Fruit fly (Drosophila melanogaster) whole organism, embryonic: Measurements from ENCODE around the gene pav.
A peak's percentile ranks its signal among the peaks of the same experiment; 100 is the strongest.

Experiments used
- CG32767 ChIP-seq: fragments of 200-800 bp; sonication (Bioruptor generic); IDR thresholded peaks from 2 replicates; pipeline ENCODE4 v1.3.6; 2022; ENCODE audit warnings: missing biosample characterization, missing genetic modification characterization
- CG43689 ChIP-seq: fragments of 200-800 bp; sonication (Bioruptor generic); IDR thresholded peaks from 2 replicates; pipeline ENCODE4 v1.3.6; 2022; ENCODE audit warnings: missing biosample characterization, missing genetic modification characterization
- CG7928 ChIP-seq: fragments of 200-800 bp; sonication (Bioruptor generic); optimal IDR thresholded peaks from 2 replicates; lab custom pipeline; 2017; ENCODE audit warnings: missing biosample characterization, mild to moderate bottlenecking, missing genetic modification characterization
- CG8388 ChIP-seq: fragments of 200-800 bp; sonication (Bioruptor generic); optimal IDR thresholded peaks from 2 replicates; lab custom pipeline; 2019; ENCODE audit warnings: missing biosample characterization, mild to moderate bottlenecking, missing genetic modification characterization, moderate library complexity
- CoRest ChIP-seq: fragments of 200-800 bp; sonication (Bioruptor generic); optimal IDR thresholded peaks from 3 replicates; lab custom pipeline; 2018; ENCODE audit warnings: missing biosample characterization, mild to moderate bottlenecking, missing genetic modification characterization, moderate library complexity
- Deaf1 ChIP-seq: fragments of 200-800 bp; optimal IDR thresholded peaks from 3 replicates; lab custom pipeline; 2019; ENCODE audit warnings: missing biosample characterization, mild to moderate bottlenecking, missing genetic modification characterization, moderate library complexity
- Dfd ChIP-seq, 2 experiments: fragments of >200 bp; optimal IDR thresholded peaks; 2 replicates each; lab custom pipeline; 2017; ENCODE audit warnings: missing biosample characterization in 2 of 2, missing genetic modification characterization in 2 of 2
- Dll ChIP-seq: fragments of 200-800 bp; sonication (Bioruptor generic); IDR thresholded peaks from 4 replicates; pipeline ENCODE4 v1.3.6; 2022; ENCODE audit warnings: missing biosample characterization, missing genetic modification characterization; ENCODE audit not compliant: partially characterized antibody
- NC2α ChIP-seq: fragments of 200-800 bp; sonication (Bioruptor generic); optimal IDR thresholded peaks from 2 replicates; lab custom pipeline; 2016; ENCODE audit warnings: missing biosample characterization, missing genetic modification characterization
- NK7.1 ChIP-seq: fragments of 200-800 bp; sonication (Bioruptor generic); optimal IDR thresholded peaks from 3 replicates; lab custom pipeline; 2016; ENCODE audit warnings: missing biosample characterization, missing genetic modification characterization
- Tbp ChIP-seq: fragments of >200 bp; optimal IDR thresholded peaks from 2 replicates; lab custom pipeline; 2018; ENCODE audit warnings: missing biosample characterization, missing genetic modification characterization
- row ChIP-seq: fragments of 200-800 bp; sonication (Bioruptor generic); IDR thresholded peaks from 3 replicates; pipeline ENCODE4 v1.3.6; 2022; ENCODE audit warnings: missing biosample characterization, missing genetic modification characterization
- usp ChIP-seq: fragments of >200 bp; optimal IDR thresholded peaks from 2 replicates; lab custom pipeline; 2017; ENCODE audit warnings: missing biosample characterization, missing genetic modification characterization

- no peak for TF ChIP-seq CoRest (tag; lab: Kevin White, UChicago)
- no peak for TF ChIP-seq CG7928 (GFP tag; lab: Kevin White, UChicago)
- TF ChIP-seq CG32767 = peak; percentile 57; the same call in 1 of the 2 replicates
- no peak for TF ChIP-seq CG8388
- no peak for TF ChIP-seq NC2α
- TF ChIP-seq usp = no peak
- no peak for TF ChIP-seq Tbp (GFP tag; lab: Kevin White, UChicago)
- no peak for TF ChIP-seq NK7.1 (GFP tag; lab: Kevin White, UChicago)
- TF ChIP-seq Dfd (GFP tag; optimal IDR thresholded peaks at IDR 0.05; lab: Kevin White, UChicago) = no peak
- TF ChIP-seq CG43689 (GFP tag; lab: Robert Waterston, UW) = no peak
- TF ChIP-seq Dll (GFP tag; lab: Robert Waterston, UW) = no peak
- no peak for TF ChIP-seq Deaf1
- TF ChIP-seq row (GFP tag; lab: Robert Waterston, UW) = no peak
Observed at dm6 chr3L:4253611-4254300, 11.2 kb downstream of the pav start.
